Worm (Caenorhabditis elegans) whole organism, L4 larva: ENCODE results near the gene efa-6.

Source experiments
- F26F4.8 ChIP-seq: fragments of 200-800 bp; sonication (Bioruptor generic); conservative IDR thresholded peaks from 2 replicates; pipeline ENCODE4 v1.3.6; 2022; ENCODE audit warnings: missing genetic modification characterization, missing compliant biosample characterization
- ZK546.5 ChIP-seq, 2 experiments: sonication (generic microtip); optimal IDR thresholded peaks; 2 replicates each; lab custom pipeline; 2017; ENCODE audit warnings: missing biosample characterization in 2 of 2, missing genetic modification characterization in 2 of 2
- aly-2 ChIP-seq: sonication (generic microtip); optimal IDR thresholded peaks from 2 replicates; lab custom pipeline; 2018; ENCODE audit warnings: missing biosample characterization, missing genetic modification characterization
- ama-1 ChIP-seq: fragments of 150-350 bp; optimal IDR thresholded peaks from 2 replicates; lab custom pipeline; 2014; ENCODE audit warnings: inconsistent platforms, mixed read lengths
- dpl-1 ChIP-seq: fragments of 150-350 bp; optimal IDR thresholded peaks from 2 replicates; lab custom pipeline; 2014; ENCODE audit warnings: missing biosample characterization, missing genetic modification reagents, missing genetic modification characterization
- hif-1 ChIP-seq, 2 experiments: sonication (generic microtip); optimal IDR thresholded peaks; 2 replicates each; lab custom pipeline; 2016 to 2017; ENCODE audit warnings: missing compliant biosample characterization in 2 of 2, missing genetic modification characterization in 2 of 2, missing genetic modification reagents in 2 of 2, missing genotype in 2 of 2, mild to moderate bottlenecking in 1 of 2
- hlh-30 ChIP-seq: sonication (generic microtip); optimal IDR thresholded peaks from 2 replicates; lab custom pipeline; 2017; ENCODE audit warnings: antibody characterized with exemption, mild to moderate bottlenecking, missing genetic modification characterization, missing compliant biosample characterization; ENCODE audit not compliant: insufficient read depth
- lin-38 ChIP-seq: fragments of 200-800 bp; sonication (Bioruptor generic); IDR thresholded peaks from 2 replicates; pipeline ENCODE4 v1.3.6; 2022; ENCODE audit warnings: missing genetic modification reagents, missing genetic modification characterization, missing compliant biosample characterization
- madf-5 ChIP-seq, 2 experiments: fragments of 200-800 bp; sonication (Bioruptor generic); IDR thresholded peaks; 2 replicates each; pipeline ENCODE4 v1.3.6; 2022; ENCODE audit warnings: missing compliant biosample characterization in 2 of 2, missing genetic modification characterization in 2 of 2
- mdl-1 ChIP-seq, 2 experiments: fragments of 150-350 bp in 1 of 2; sonication (generic microtip) in 1 of 2; optimal IDR thresholded peaks; 2 replicates each; lab custom pipeline; 2014 to 2017; ENCODE audit warnings: missing biosample characterization in 2 of 2, missing genetic modification characterization in 2 of 2
- nhr-10 ChIP-seq: fragments of 150-350 bp; optimal IDR thresholded peaks from 2 replicates; lab custom pipeline; 2014; ENCODE audit warnings: missing biosample characterization, missing genetic modification characterization

DNA sequence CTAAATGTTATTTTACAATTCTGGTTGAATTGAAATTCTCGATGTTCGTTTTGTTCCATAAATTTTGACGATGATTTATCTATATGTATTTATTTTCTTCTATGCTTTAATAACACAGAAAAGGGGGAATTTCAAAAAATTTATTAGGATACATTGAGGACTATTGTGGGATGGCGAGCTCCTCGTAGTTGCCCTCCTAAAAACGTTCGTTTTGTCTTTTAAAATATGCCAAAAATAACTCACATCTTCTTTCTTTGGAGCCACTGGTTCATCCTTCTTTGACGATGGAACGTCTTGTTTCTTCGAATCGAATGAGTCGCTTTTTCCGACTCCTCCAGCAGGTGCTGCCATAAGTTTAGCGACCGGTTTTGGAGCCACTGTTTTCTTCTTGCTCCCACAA lies 44.0 kb downstream of the efa-6 start:
- TF ChIP-seq ZK546.5 (tag; optimal IDR thresholded peaks at IDR 0.05; lab: Kevin White, UChicago) = no peak
- TF ChIP-seq ama-1 (lab: Kevin White, UChicago) = no peak
- no peak for TF ChIP-seq madf-5 (GFP tag; IDR thresholded peaks at IDR 0.05; lab: Robert Waterston, UW)
- no peak for TF ChIP-seq dpl-1 (GFP tag; lab: Kevin White, UChicago)
- no peak for TF ChIP-seq nhr-10 (tag; lab: Kevin White, UChicago)
- TF ChIP-seq aly-2 = no peak
- no peak for TF ChIP-seq hif-1 (tag; optimal IDR thresholded peaks at IDR 0.05; lab: Kevin White, UChicago)
- no peak for TF ChIP-seq lin-38 (GFP tag; lab: Robert Waterston, UW)
- no peak for TF ChIP-seq mdl-1 (tag; optimal IDR thresholded peaks at IDR 0.05; lab: Kevin White, UChicago)
- no peak for TF ChIP-seq F26F4.8 (GFP tag; lab: Robert Waterston, UW)
- TF ChIP-seq hlh-30 (tag; lab: Kevin White, UChicago) = no peak
